Fruit fly (Drosophila melanogaster) whole organism, prepupa: Measurements from ENCODE around the gene Vha26.

Source experiments
- lz ChIP-seq: fragments of 200-800 bp; sonication (Bioruptor generic); optimal IDR thresholded peaks from 3 replicates; lab custom pipeline; 2016; ENCODE audit warnings: missing biosample characterization, missing genetic modification characterization
- svp ChIP-seq: fragments of 200-800 bp; sonication (Bioruptor generic); peaks from one replicate; lab custom pipeline; 2016; ENCODE audit warnings: missing biosample characterization, missing genetic modification characterization

Vha26 gene

DNA sequence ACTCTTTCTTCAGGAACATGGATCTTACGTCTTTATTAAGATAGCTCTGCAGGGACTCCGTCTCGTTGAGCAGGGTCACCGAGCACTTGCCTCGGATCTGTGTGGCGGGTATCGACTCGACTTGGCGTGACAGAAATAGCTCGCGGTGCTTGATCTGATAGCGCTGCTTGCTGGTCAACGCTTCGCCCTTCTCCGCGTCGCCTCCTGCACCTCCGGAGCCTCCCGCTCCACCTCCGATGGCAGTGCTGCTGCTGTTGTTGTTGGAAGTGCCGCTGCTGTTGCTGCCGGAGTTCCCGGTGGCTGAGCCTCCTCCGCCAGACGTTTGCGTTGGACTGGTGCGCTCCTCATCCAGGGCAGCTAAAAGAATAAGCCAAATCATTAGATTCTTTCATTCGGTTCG is 51.9 kb downstream of the Vha26 start:
- TF ChIP-seq lz (GFP tag; lab: Kevin White, UChicago) (no peak), svp (GFP tag; lab: Kevin White, UChicago) (peak; percentile 86)
- TF ChIP-seq, all 60 proteins: peak for 1
